Worm (Caenorhabditis elegans) whole organism, young adult: ENCODE results near the gene sri-70.

Source experiments
- D2030.7 ChIP-seq: fragments of 200-800 bp; sonication (Bioruptor generic); IDR thresholded peaks from 2 replicates; pipeline ENCODE4 v1.3.6; 2022; ENCODE audit warnings: missing genetic modification reagents, missing genetic modification characterization, missing compliant biosample characterization
- F33H1.4 ChIP-seq: fragments of 200-800 bp; sonication (Bioruptor generic); IDR thresholded peaks from 2 replicates; pipeline ENCODE4 v1.3.6; 2022; ENCODE audit warnings: missing genetic modification reagents, missing genetic modification characterization, missing compliant biosample characterization
- ceh-40 ChIP-seq: fragments of 200-800 bp; sonication (Bioruptor generic); IDR thresholded peaks from 2 replicates; pipeline ENCODE4 v1.3.6; 2022; ENCODE audit warnings: missing genetic modification characterization, missing compliant biosample characterization
- die-1 ChIP-seq: sonication (generic microtip); optimal IDR thresholded peaks from 2 replicates; lab custom pipeline; 2016; ENCODE audit warnings: missing genotype, mild to moderate bottlenecking, missing genetic modification characterization, missing compliant biosample characterization
- snpc-1.1 ChIP-seq: sonication (generic microtip); optimal IDR thresholded peaks from 2 replicates; lab custom pipeline; 2017; ENCODE audit warnings: missing genetic modification characterization, mild to moderate bottlenecking, missing compliant biosample characterization, antibody characterized with exemption, moderate library complexity, missing genotype, missing genetic modification reagents; ENCODE audit not compliant: insufficient read depth
- zfh-2 ChIP-seq: fragments of 200-800 bp; sonication (Bioruptor generic); conservative IDR thresholded peaks from 2 replicates; pipeline ENCODE4 v1.3.6; 2022; ENCODE audit warnings: missing genetic modification reagents, missing genetic modification characterization, missing compliant biosample characterization

- TF ChIP-seq die-1 (tag; lab: Kevin White, UChicago) (no peak), ceh-40 (no peak), D2030.7 (GFP tag; lab: Robert Waterston, UW) (no peak), zfh-2 (GFP tag; lab: Robert Waterston, UW) (no peak), snpc-1.1 (tag; lab: Kevin White, UChicago) (no peak), F33H1.4 (GFP tag; lab: Robert Waterston, UW) (no peak)
Observed at ce11 chrV:17344876-17345275, 42.0 kb downstream of the sri-70 start, which contains the start of the genes fbxa-188 and fbxa-189.
